Worm (Caenorhabditis elegans) whole organism, L4/young adult: Measurements from ENCODE around the gene Y51H4A.22.
"Not testable (repeated sequence)": the region's sequence is repeated elsewhere in the genome, so short reads cannot be mapped to it uniquely, and the experiment has no call there.

Source experiments
- W03F9.2 ChIP-seq: fragments of 150-350 bp; optimal IDR thresholded peaks from 2 replicates; lab custom pipeline; 2014; ENCODE audit warnings: missing biosample characterization, missing genetic modification characterization
- dao-5 ChIP-seq: sonication (generic microtip); optimal IDR thresholded peaks from 2 replicates; lab custom pipeline; 2016; ENCODE audit warnings: missing genotype, missing genetic modification characterization, moderate library complexity, missing compliant biosample characterization
- him-1 ChIP-seq: sonication (generic microtip); optimal IDR thresholded peaks from 2 replicates; lab custom pipeline; 2016; ENCODE audit warnings: missing genotype, missing genetic modification reagents, missing genetic modification characterization, missing compliant biosample characterization

DNA sequence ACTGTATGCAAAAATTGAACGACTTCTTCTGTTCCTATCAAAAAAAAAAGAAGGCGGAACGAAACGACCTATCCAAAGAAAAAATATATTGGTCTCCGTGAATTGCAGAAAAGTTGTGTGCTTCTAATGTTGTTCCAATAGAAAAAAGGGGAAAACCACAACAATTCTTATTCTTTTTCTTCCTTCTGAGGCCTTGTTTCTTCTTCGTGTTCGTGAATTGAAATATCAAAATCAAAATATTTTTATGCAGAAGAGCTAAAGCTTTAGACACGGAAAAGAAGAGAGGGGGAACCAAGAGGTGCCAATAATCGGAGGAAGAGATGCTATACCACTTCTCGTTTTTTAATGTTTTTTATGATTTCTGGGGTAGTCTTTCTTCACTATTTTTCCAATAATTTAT, 35.3 kb downstream of the Y51H4A.22 start, which contains the start of gene Y43D4A.2:
- TF ChIP-seq him-1 (tag; lab: Kevin White, UChicago); W03F9.2; dao-5 (tag; lab: Kevin White, UChicago): not testable (repeated sequence)
